1 fruit fly cellular context compared by ENCODE assay signal in the genomic region with DNA sequence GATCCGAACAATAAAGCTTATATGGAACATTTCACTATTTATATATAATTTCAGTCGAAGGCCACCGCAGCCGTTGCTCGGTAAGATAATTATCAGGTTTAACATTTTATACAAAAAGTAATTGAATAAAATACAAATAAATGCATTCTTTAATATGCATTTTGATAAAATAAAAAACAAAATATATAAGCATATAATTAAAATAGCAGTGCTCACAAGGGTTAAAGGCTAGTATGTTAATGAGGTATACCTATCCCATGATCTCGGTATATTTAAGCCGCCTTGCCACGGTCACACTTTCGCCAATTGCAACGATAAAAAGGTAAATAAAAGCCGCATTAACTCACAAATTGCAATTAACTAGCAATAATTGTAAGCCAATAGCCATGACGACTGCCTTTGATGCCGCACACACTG.
TF ChIP-seq lines count a peak whose summit lies in the region.

A gene (plus strand): TSS at position 289 of the 417 bp plus-strand sequence.

TF ChIP-seq in whole organism, embryonic, 481 proteins besides CTCF, POLR2A, EP300 and RAD21 (continued from another document and continues in another):
- no peak for TF ChIP-seq zf30C (GFP tag; optimal IDR thresholded peaks at IDR 0.05; lab: Kevin White, UChicago)
- TF ChIP-seq nom (GFP tag; optimal IDR thresholded peaks at IDR 0.05; lab: Kevin White, UChicago), result no peak
- TF ChIP-seq Optix (GFP tag; IDR thresholded peaks at IDR 0.05; lab: Robert Waterston, UW), result no peak
- TF ChIP-seq otp (GFP tag; IDR thresholded peaks at IDR 0.05; lab: Robert Waterston, UW), result no peak
- TF ChIP-seq stwl (tag; optimal IDR thresholded peaks at IDR 0.05; lab: Kevin White, UChicago), result peak; percentile 14
- no peak for TF ChIP-seq wor (GFP tag; IDR thresholded peaks at IDR 0.05; lab: Robert Waterston, UW)
- TF ChIP-seq CG16815 (GFP tag; optimal IDR thresholded peaks at IDR 0.05; lab: Kevin White, UChicago), result peak; percentile 16
- TF ChIP-seq chm (GFP tag; IDR thresholded peaks at IDR 0.05; lab: Robert Waterston, UW), result no peak
- no peak for TF ChIP-seq knrl (GFP tag; IDR thresholded peaks at IDR 0.05; lab: Robert Waterston, UW; ENCODE audit: partially characterized antibody)
- TF ChIP-seq Sox100B (GFP tag; optimal IDR thresholded peaks at IDR 0.05; lab: Kevin White, UChicago), result no peak
- peak; percentile 37; the same call in 1 of the 3 replicates for TF ChIP-seq Aef1 (GFP tag; IDR thresholded peaks at IDR 0.05; lab: Robert Waterston, UW)
- TF ChIP-seq corto (GFP tag; optimal IDR thresholded peaks at IDR 0.05; lab: Kevin White, UChicago), result no peak
- no peak for TF ChIP-seq CG18599 (GFP tag; optimal IDR thresholded peaks at IDR 0.05; lab: Kevin White, UChicago)
- TF ChIP-seq sug (tag; optimal IDR thresholded peaks at IDR 0.05; lab: Kevin White, UChicago), result peak; percentile 34
- no peak for TF ChIP-seq slou (GFP tag; optimal IDR thresholded peaks at IDR 0.05; lab: Kevin White, UChicago)
- no peak for TF ChIP-seq dmrt99B (tag; optimal IDR thresholded peaks at IDR 0.05; lab: Kevin White, UChicago)
- TF ChIP-seq CG10654 (GFP tag; optimal IDR thresholded peaks at IDR 0.05; lab: Kevin White, UChicago), result peak; percentile 23
- TF ChIP-seq CG10321 (GFP tag; IDR thresholded peaks at IDR 0.05; lab: Robert Waterston, UW), result no peak
- TF ChIP-seq chn (GFP tag; optimal IDR thresholded peaks at IDR 0.05; lab: Kevin White, UChicago), result no peak
- TF ChIP-seq zen2 (GFP tag; IDR thresholded peaks at IDR 0.05; lab: Robert Waterston, UW; ENCODE audit: partially characterized antibody), result no peak
- no peak for TF ChIP-seq grn (GFP tag; optimal IDR thresholded peaks at IDR 0.05; lab: Kevin White, UChicago)
- peak; percentile 21 for TF ChIP-seq CG10431 (GFP tag; optimal IDR thresholded peaks at IDR 0.05; lab: Kevin White, UChicago)
- TF ChIP-seq Ada2b (GFP tag; IDR thresholded peaks at IDR 0.05; lab: Robert Waterston, UW), result no peak
- no peak for TF ChIP-seq CHES-1-like (GFP tag; optimal IDR thresholded peaks at IDR 0.05; lab: Kevin White, UChicago)
- TF ChIP-seq dan (GFP tag; IDR thresholded peaks at IDR 0.05; lab: Robert Waterston, UW), result no peak
- no peak for TF ChIP-seq Tbp (GFP tag; optimal IDR thresholded peaks at IDR 0.05; lab: Kevin White, UChicago)
- no peak for TF ChIP-seq Neu2 (GFP tag; optimal IDR thresholded peaks at IDR 0.05; lab: Kevin White, UChicago; ENCODE audit: borderline replicate concordance)
- TF ChIP-seq kah (GFP tag; optimal IDR thresholded peaks at IDR 0.05; lab: Kevin White, UChicago), result no peak
- peak; percentile 18 for TF ChIP-seq CG8388 (GFP tag; optimal IDR thresholded peaks at IDR 0.05; lab: Kevin White, UChicago)
- no peak for TF ChIP-seq Doc2 (GFP tag; IDR thresholded peaks at IDR 0.05; lab: Robert Waterston, UW)
- TF ChIP-seq YL-1 (GFP tag; optimal IDR thresholded peaks at IDR 0.05; lab: Kevin White, UChicago), result no peak
- no peak for TF ChIP-seq ab (GFP tag; optimal IDR thresholded peaks at IDR 0.05; lab: Kevin White, UChicago)
- no peak for TF ChIP-seq CG31224 (GFP tag; IDR thresholded peaks at IDR 0.05; lab: Robert Waterston, UW)
- no peak for TF ChIP-seq CG7271 (tag; optimal IDR thresholded peaks at IDR 0.05; lab: Kevin White, UChicago)
- TF ChIP-seq Bteb2 (GFP tag; optimal IDR thresholded peaks at IDR 0.05; lab: Kevin White, UChicago), result no peak
- peak in 1 of 2 experiments; percentile 10 for TF ChIP-seq dpn (GFP tag; optimal IDR thresholded peaks at IDR 0.05; lab: Kevin White, UChicago)
- 0 out of 4 replicates have a peak, but pooled peaks have one; percentile 49 for TF ChIP-seq Dll (GFP tag; IDR thresholded peaks at IDR 0.05; lab: Robert Waterston, UW; ENCODE audit: partially characterized antibody)
- TF ChIP-seq CG34224 (GFP tag; IDR thresholded peaks at IDR 0.05; lab: Robert Waterston, UW; ENCODE audit: partially characterized antibody), result no peak
- peak; percentile 59; the same call in 1 of the 3 replicates for TF ChIP-seq CG34422 (GFP tag; IDR thresholded peaks at IDR 0.05; lab: Robert Waterston, UW)
- TF ChIP-seq Chrac-16 (GFP tag; optimal IDR thresholded peaks at IDR 0.05; lab: Kevin White, UChicago), result peak; percentile 39
- TF ChIP-seq Oaz (GFP tag; IDR thresholded peaks at IDR 0.05; lab: Robert Waterston, UW), result no peak
- TF ChIP-seq Max (GFP tag; optimal IDR thresholded peaks at IDR 0.05; lab: Kevin White, UChicago), result peak; percentile 11
- TF ChIP-seq Hmr (GFP tag; optimal IDR thresholded peaks at IDR 0.05; lab: Kevin White, UChicago), result peak; percentile 35
- no peak for TF ChIP-seq CG11247 (GFP tag; IDR thresholded peaks at IDR 0.05; lab: Robert Waterston, UW)
- no peak for TF ChIP-seq pho (GFP tag; optimal IDR thresholded peaks at IDR 0.05; lab: Kevin White, UChicago)
- TF ChIP-seq Rfx (GFP tag; IDR thresholded peaks at IDR 0.05; lab: Robert Waterston, UW), result peak; percentile 33; the same call in 1 of the 2 replicates
- TF ChIP-seq Adf1 (GFP tag; IDR thresholded peaks at IDR 0.05; lab: Robert Waterston, UW), result no peak; the same call in 1 of the 2 replicates
- no peak for TF ChIP-seq Poxn (GFP tag; IDR thresholded peaks at IDR 0.05; lab: Robert Waterston, UW)
- TF ChIP-seq Hmx (GFP tag; optimal IDR thresholded peaks at IDR 0.05; lab: Kevin White, UChicago), result no peak
- no peak for TF ChIP-seq lov (optimal IDR thresholded peaks at IDR 0.05; lab: Kevin White, UChicago)
- TF ChIP-seq lov (GFP tag; IDR thresholded peaks at IDR 0.05; lab: Robert Waterston, UW), result no peak
- no peak for TF ChIP-seq pfk (GFP tag; optimal IDR thresholded peaks at IDR 0.05; lab: Kevin White, UChicago)
- no peak for TF ChIP-seq CG6254 (GFP tag; optimal IDR thresholded peaks at IDR 0.05; lab: Kevin White, UChicago)
- TF ChIP-seq CG17361 (GFP tag; IDR thresholded peaks at IDR 0.05; lab: Robert Waterston, UW), result peak; percentile 81
- TF ChIP-seq HmgZ (tag; optimal IDR thresholded peaks at IDR 0.05; lab: Kevin White, UChicago), result no peak
- no peak for TF ChIP-seq CG4282 (GFP tag; optimal IDR thresholded peaks at IDR 0.05; lab: Kevin White, UChicago)
- TF ChIP-seq CrebB (tag; optimal IDR thresholded peaks at IDR 0.05; lab: Kevin White, UChicago), result no peak
- TF ChIP-seq CG7357 (GFP tag; IDR thresholded peaks at IDR 0.05; lab: Robert Waterston, UW), result no peak
- TF ChIP-seq HLH54F (GFP tag; optimal IDR thresholded peaks at IDR 0.05; lab: Kevin White, UChicago), result no peak
- no peak for TF ChIP-seq mirr (GFP tag; optimal IDR thresholded peaks at IDR 0.05; lab: Kevin White, UChicago)
- TF ChIP-seq sens-2 (GFP tag; IDR thresholded peaks at IDR 0.05; lab: Robert Waterston, UW), result no peak
- no peak for TF ChIP-seq Camta (GFP tag; optimal IDR thresholded peaks at IDR 0.05; lab: Kevin White, UChicago)
- TF ChIP-seq Mad (GFP tag; optimal IDR thresholded peaks at IDR 0.05; lab: Kevin White, UChicago), result peak; percentile 12
- peak; percentile 34 for TF ChIP-seq CG9797 (GFP tag; optimal IDR thresholded peaks at IDR 0.05; lab: Kevin White, UChicago)
- TF ChIP-seq NK7.1 (GFP tag; optimal IDR thresholded peaks at IDR 0.05; lab: Kevin White, UChicago), result no peak
- peak in 1 of 3 experiments; percentile 40 for TF ChIP-seq lola (GFP tag; optimal IDR thresholded peaks at IDR 0.05; lab: Kevin White, UChicago)
- no peak for TF ChIP-seq Elba2 (GFP tag; optimal IDR thresholded peaks at IDR 0.05; lab: Kevin White, UChicago)
- no peak for TF ChIP-seq CG12299 (tag; optimal IDR thresholded peaks at IDR 0.05; lab: Kevin White, UChicago)
- peak; percentile 35 for TF ChIP-seq Usf (GFP tag; optimal IDR thresholded peaks at IDR 0.05; lab: Kevin White, UChicago)
- peak; percentile 33 for TF ChIP-seq CG12659 (GFP tag; optimal IDR thresholded peaks at IDR 0.05; lab: Kevin White, UChicago)
- TF ChIP-seq CG9817 (tag; optimal IDR thresholded peaks at IDR 0.05; lab: Kevin White, UChicago), result peak; percentile 48
- TF ChIP-seq grau (tag; optimal IDR thresholded peaks at IDR 0.05; lab: Kevin White, UChicago), result peak; percentile 55
- TF ChIP-seq slbo (GFP tag; IDR thresholded peaks at IDR 0.05; lab: Robert Waterston, UW), result peak; percentile 57; the same call in 1 of the 2 replicates
- TF ChIP-seq CG10274 (GFP tag; optimal IDR thresholded peaks at IDR 0.05; lab: Kevin White, UChicago), result no peak
- peak; percentile 53 for TF ChIP-seq Xbp1 (GFP tag; optimal IDR thresholded peaks at IDR 0.05; lab: Kevin White, UChicago)
- TF ChIP-seq CG7928 (GFP tag; optimal IDR thresholded peaks at IDR 0.05; lab: Kevin White, UChicago), result no peak
- TF ChIP-seq odd (GFP tag; optimal IDR thresholded peaks at IDR 0.05; lab: Kevin White, UChicago), result no peak
- no peak for TF ChIP-seq CG15011 (GFP tag; optimal IDR thresholded peaks at IDR 0.05; lab: Kevin White, UChicago)
- peak; percentile 25 for TF ChIP-seq tin (GFP tag; optimal IDR thresholded peaks at IDR 0.05; lab: Kevin White, UChicago)
- no peak for TF ChIP-seq abd-A (tag; optimal IDR thresholded peaks at IDR 0.05; lab: Kevin White, UChicago)
- no peak for TF ChIP-seq CG2889 (GFP tag; IDR thresholded peaks at IDR 0.05; lab: Robert Waterston, UW)
- TF ChIP-seq ssp (GFP tag; IDR thresholded peaks at IDR 0.05; lab: Robert Waterston, UW), result peak; percentile 25; the same call in 1 of the 2 replicates
- TF ChIP-seq CG11093 (GFP tag; IDR thresholded peaks at IDR 0.05; lab: Robert Waterston, UW), result no peak
- TF ChIP-seq Xrp1 (GFP tag; IDR thresholded peaks at IDR 0.05; lab: Robert Waterston, UW), result peak; percentile 26; the same call in 1 of the 2 replicates
- TF ChIP-seq GATAe (GFP tag; conservative IDR thresholded peaks at IDR 0.05; lab: Robert Waterston, UW), result no peak
- TF ChIP-seq eve (GFP tag; optimal IDR thresholded peaks at IDR 0.05; lab: Kevin White, UChicago), result no peak
- TF ChIP-seq D19B (GFP tag; optimal IDR thresholded peaks at IDR 0.05; lab: Kevin White, UChicago), result peak; percentile 4
- peak; percentile 59 for TF ChIP-seq CG31441 (GFP tag; IDR thresholded peaks at IDR 0.05; lab: Robert Waterston, UW)
- peak; percentile 88 for TF ChIP-seq CG10959 (GFP tag; IDR thresholded peaks at IDR 0.05; lab: Robert Waterston, UW)
- no peak for TF ChIP-seq CG14050 (GFP tag; IDR thresholded peaks at IDR 0.05; lab: Robert Waterston, UW)
- no peak for TF ChIP-seq CG8089 (GFP tag; optimal IDR thresholded peaks at IDR 0.05; lab: Kevin White, UChicago)
- TF ChIP-seq eyg (GFP tag; optimal IDR thresholded peaks at IDR 0.05; lab: Kevin White, UChicago), result no peak
- TF ChIP-seq dmrt11E (tag; optimal IDR thresholded peaks at IDR 0.05; lab: Kevin White, UChicago), result peak; percentile 44
- TF ChIP-seq CG30403 (GFP tag; optimal IDR thresholded peaks at IDR 0.05; lab: Kevin White, UChicago), result peak; percentile 57
- peak; percentile 34 for TF ChIP-seq Nf-YC (tag; optimal IDR thresholded peaks at IDR 0.05; lab: Kevin White, UChicago)
- TF ChIP-seq CG42726 (GFP tag; IDR thresholded peaks at IDR 0.05; lab: Robert Waterston, UW; ENCODE audit: partially characterized antibody), result 0 out of 2 replicates have a peak, but pooled peaks have one; percentile 25
- TF ChIP-seq CG7745 (tag; optimal IDR thresholded peaks at IDR 0.05; lab: Kevin White, UChicago), result no peak
- TF ChIP-seq sim (GFP tag; IDR thresholded peaks at IDR 0.05; lab: Robert Waterston, UW), result no peak
- TF ChIP-seq z (GFP tag; IDR thresholded peaks at IDR 0.05; lab: Robert Waterston, UW), result no peak
- TF ChIP-seq zfh1 (GFP tag; IDR thresholded peaks at IDR 0.05; lab: Robert Waterston, UW), result no peak
- no peak for TF ChIP-seq shn (GFP tag; optimal IDR thresholded peaks at IDR 0.05; lab: Kevin White, UChicago)
- TF ChIP-seq PHDP (tag; optimal IDR thresholded peaks at IDR 0.05; lab: Kevin White, UChicago), result peak; percentile 21
- no peak for TF ChIP-seq salm (tag; optimal IDR thresholded peaks at IDR 0.05; lab: Kevin White, UChicago)
- no peak for TF ChIP-seq CG8359 (GFP tag; optimal IDR thresholded peaks at IDR 0.05; lab: Kevin White, UChicago; ENCODE audit: borderline replicate concordance)
- peak; percentile 11 for TF ChIP-seq fd3F (GFP tag; optimal IDR thresholded peaks at IDR 0.05; lab: Kevin White, UChicago)
- no peak for TF ChIP-seq hth (optimal IDR thresholded peaks at IDR 0.05; lab: Kevin White, UChicago)
- TF ChIP-seq Gug (GFP tag; IDR thresholded peaks at IDR 0.05; lab: Robert Waterston, UW), result no peak
- TF ChIP-seq CG4617 (GFP tag; optimal IDR thresholded peaks at IDR 0.05; lab: Kevin White, UChicago; ENCODE audit: borderline replicate concordance), result no peak
- TF ChIP-seq Fer2 (tag; optimal IDR thresholded peaks at IDR 0.05; lab: Kevin White, UChicago), result no peak
- TF ChIP-seq HLH3B (GFP tag; IDR thresholded peaks at IDR 0.05; lab: Robert Waterston, UW), result no peak
- TF ChIP-seq CG11085 (GFP tag; IDR thresholded peaks at IDR 0.05; lab: Robert Waterston, UW), result no peak
- TF ChIP-seq bigmax (GFP tag; optimal IDR thresholded peaks at IDR 0.05; lab: Kevin White, UChicago), result no peak
- TF ChIP-seq pan (optimal IDR thresholded peaks at IDR 0.05; lab: Kevin White, UChicago), result no peak
- peak in 1 of 2 experiments; percentile 27 for TF ChIP-seq pan (GFP tag; optimal IDR thresholded peaks at IDR 0.05 in 1 of 2, IDR thresholded peaks at IDR 0.05 in 1 of 2)
- no peak for TF ChIP-seq run (tag; optimal IDR thresholded peaks at IDR 0.05; lab: Kevin White, UChicago)
- no peak for TF ChIP-seq Bdp1 (GFP tag; optimal IDR thresholded peaks at IDR 0.05; lab: Kevin White, UChicago)
- 0 out of 4 replicates have a peak, but pooled peaks have one; percentile 23 for TF ChIP-seq chinmo (GFP tag; IDR thresholded peaks at IDR 0.05; lab: Robert Waterston, UW; ENCODE audit: partially characterized antibody)
- TF ChIP-seq Dek (tag; optimal IDR thresholded peaks at IDR 0.05; lab: Kevin White, UChicago), result peak; percentile 13
- 0 out of 2 replicates have a peak, but pooled peaks have one; percentile 7 for TF ChIP-seq bbx (GFP tag; IDR thresholded peaks at IDR 0.05; lab: Robert Waterston, UW; ENCODE audit: partially characterized antibody)
- TF ChIP-seq CG1233 (GFP tag; optimal IDR thresholded peaks at IDR 0.05; lab: Kevin White, UChicago), result peak; percentile 16
- TF ChIP-seq CG14441 (GFP tag; IDR thresholded peaks at IDR 0.05; lab: Robert Waterston, UW), result no peak
- TF ChIP-seq B-H1 (GFP tag; IDR thresholded peaks at IDR 0.05; lab: Robert Waterston, UW), result no peak
- no peak for TF ChIP-seq CG4328 (GFP tag; optimal IDR thresholded peaks at IDR 0.05; lab: Kevin White, UChicago)
- no peak for TF ChIP-seq CG43689 (GFP tag; IDR thresholded peaks at IDR 0.05; lab: Robert Waterston, UW)
- no peak for TF ChIP-seq Mes4 (GFP tag; optimal IDR thresholded peaks at IDR 0.05; lab: Kevin White, UChicago)
- TF ChIP-seq lbe (GFP tag; optimal IDR thresholded peaks at IDR 0.05; lab: Kevin White, UChicago), result no peak
- peak; percentile 24 for TF ChIP-seq pzg (GFP tag; optimal IDR thresholded peaks at IDR 0.05; lab: Kevin White, UChicago)
- TF ChIP-seq CG11560 (tag; IDR thresholded peaks at IDR 0.05; lab: Robert Waterston, UW), result no peak
